Fruit fly (Drosophila melanogaster) whole organism, embryonic: Measurements from ENCODE around the gene PLCXD.

Experiments used
- Antp ChIP-seq: fragments of 200-800 bp; sonication (Bioruptor generic); optimal IDR thresholded peaks from 3 replicates; lab custom pipeline; 2016; ENCODE audit warnings: missing biosample characterization, missing genetic modification characterization
- Bteb2 ChIP-seq: fragments of 200-800 bp; sonication (Bioruptor generic); optimal IDR thresholded peaks from 2 replicates; lab custom pipeline; 2016; ENCODE audit warnings: missing biosample characterization, missing genetic modification characterization
- CG10321 ChIP-seq: fragments of 200-800 bp; sonication (Bioruptor generic); IDR thresholded peaks from 2 replicates; pipeline ENCODE4 v1.3.6; 2022; ENCODE audit warnings: missing biosample characterization, missing genetic modification characterization
- CG10543 ChIP-seq: fragments of 200-800 bp; sonication (Bioruptor generic); optimal IDR thresholded peaks from 3 replicates; lab custom pipeline; 2017; ENCODE audit warnings: missing biosample characterization, mild to moderate bottlenecking, missing genetic modification characterization, moderate library complexity
- CG10654 ChIP-seq: fragments of 200-800 bp; sonication (Bioruptor generic); optimal IDR thresholded peaks from 2 replicates; lab custom pipeline; 2016; ENCODE audit warnings: missing biosample characterization, missing genetic modification characterization
- CG12104 ChIP-seq: fragments of 200-800 bp; sonication (Bioruptor generic); optimal IDR thresholded peaks from 3 replicates; lab custom pipeline; 2016; ENCODE audit warnings: missing biosample characterization, missing genetic modification characterization
- CG1233 ChIP-seq: fragments of 200-800 bp; sonication (Bioruptor generic); optimal IDR thresholded peaks from 4 replicates; lab custom pipeline; 2018; ENCODE audit warnings: missing biosample characterization, mild to moderate bottlenecking, missing genetic modification characterization
- CG14014 ChIP-seq: fragments of 200-800 bp; sonication (Bioruptor generic); IDR thresholded peaks from 2 replicates; pipeline ENCODE4 v1.3.6; 2022; ENCODE audit warnings: missing biosample characterization, missing genetic modification characterization
- CG16779 ChIP-seq: fragments of 200-800 bp; sonication (Bioruptor generic); IDR thresholded peaks from 2 replicates; pipeline ENCODE4 v1.3.6; 2022; ENCODE audit warnings: missing biosample characterization, missing genetic modification characterization
- CG17385 ChIP-seq: fragments of 200-800 bp; sonication (Bioruptor generic); optimal IDR thresholded peaks from 3 replicates; lab custom pipeline; 2018; ENCODE audit warnings: missing biosample characterization, mild to moderate bottlenecking, missing genetic modification characterization
- CG18476 ChIP-seq: fragments of 200-800 bp; sonication (Bioruptor generic); optimal IDR thresholded peaks from 2 replicates; lab custom pipeline; 2016; ENCODE audit warnings: missing biosample characterization, mild to moderate bottlenecking, missing genetic modification characterization
- CG2129 ChIP-seq: fragments of 200-800 bp; sonication (Bioruptor generic); IDR thresholded peaks from 2 replicates; pipeline ENCODE4 v1.3.6; 2022; ENCODE audit warnings: missing biosample characterization, missing genetic modification characterization; ENCODE audit not compliant: partially characterized antibody
- CG30403 ChIP-seq: fragments of 200-800 bp; sonication (Bioruptor generic); optimal IDR thresholded peaks from 3 replicates; lab custom pipeline; 2016; ENCODE audit warnings: missing biosample characterization, missing genetic modification characterization
- CG32772 ChIP-seq: fragments of 200-800 bp; sonication (Bioruptor generic); IDR thresholded peaks from 2 replicates; pipeline ENCODE4 v1.3.6; 2022; ENCODE audit warnings: missing biosample characterization, missing genetic modification characterization
- CG3726 ChIP-seq: fragments of 200-800 bp; sonication (Bioruptor generic); IDR thresholded peaks from 3 replicates; pipeline ENCODE4, ENCODE4 v1.3.6; 2022; ENCODE audit warnings: missing biosample characterization, missing genetic modification characterization
- CG6765 ChIP-seq: fragments of 200-800 bp; sonication (Bioruptor generic); optimal IDR thresholded peaks from 3 replicates; lab custom pipeline; 2017; ENCODE audit warnings: missing biosample characterization, mild to moderate bottlenecking, missing genetic modification characterization
- CG9609 ChIP-seq: fragments of 200-800 bp; sonication (Bioruptor generic); optimal IDR thresholded peaks from 3 replicates; lab custom pipeline; 2016; ENCODE audit warnings: missing biosample characterization, missing genetic modification characterization
- CG9876 ChIP-seq: fragments of 200-800 bp; sonication (Bioruptor generic); optimal IDR thresholded peaks from 2 replicates; lab custom pipeline; 2016; ENCODE audit warnings: missing biosample characterization, missing genetic modification characterization
- CkIIα-i1 ChIP-seq: fragments of 200-800 bp; sonication (Bioruptor generic); IDR thresholded peaks from 2 replicates; pipeline ENCODE4 v1.3.6; 2022; ENCODE audit warnings: missing biosample characterization, missing genetic modification characterization
- Drgx ChIP-seq: fragments of 200-800 bp; sonication (Bioruptor generic); IDR thresholded peaks from 2 replicates; pipeline ENCODE4 v1.3.6; 2022; ENCODE audit warnings: missing biosample characterization, missing genetic modification characterization
- HLH4C ChIP-seq: fragments of 200-800 bp; sonication (Bioruptor generic); IDR thresholded peaks from 3 replicates; pipeline ENCODE4 v1.3.6; 2022; ENCODE audit warnings: missing biosample characterization, missing genetic modification characterization; ENCODE audit not compliant: partially characterized antibody
- Lhr ChIP-seq: fragments of 200-800 bp; sonication (Bioruptor generic); optimal IDR thresholded peaks from 3 replicates; lab custom pipeline; 2017; ENCODE audit warnings: mild to moderate bottlenecking, missing biosample characterization, missing genetic modification reagents, missing genetic modification characterization
- NC2α ChIP-seq: fragments of 200-800 bp; sonication (Bioruptor generic); optimal IDR thresholded peaks from 2 replicates; lab custom pipeline; 2016; ENCODE audit warnings: missing biosample characterization, missing genetic modification characterization
- NfI ChIP-seq: fragments of 200-800 bp; sonication (Bioruptor generic); optimal IDR thresholded peaks from 3 replicates; lab custom pipeline; 2018; ENCODE audit warnings: missing biosample characterization, mild to moderate bottlenecking, missing genetic modification characterization, moderate library complexity
- YL-1 ChIP-seq: fragments of 200-800 bp; sonication (Bioruptor generic); optimal IDR thresholded peaks from 3 replicates; lab custom pipeline; 2017; ENCODE audit warnings: missing biosample characterization, mild to moderate bottlenecking, missing genetic modification characterization
- ac ChIP-seq: fragments of 200-800 bp; sonication (Bioruptor generic); optimal IDR thresholded peaks from 3 replicates; lab custom pipeline; 2017; ENCODE audit warnings: missing biosample characterization, mild to moderate bottlenecking, missing genetic modification characterization
- bigmax ChIP-seq: fragments of 200-800 bp; sonication (Bioruptor generic); optimal IDR thresholded peaks from 2 replicates; lab custom pipeline; 2018; ENCODE audit warnings: missing biosample characterization, mild to moderate bottlenecking, missing genetic modification characterization
- br ChIP-seq: fragments of >200 bp; optimal IDR thresholded peaks from 2 replicates; lab custom pipeline; 2017
- cad ChIP-seq: fragments of >200 bp; optimal IDR thresholded peaks from 2 replicates; lab custom pipeline; 2017; ENCODE audit warnings: missing biosample characterization, missing genetic modification characterization
- croc ChIP-seq: fragments of 200-800 bp; sonication (Bioruptor generic); conservative IDR thresholded peaks from 3 replicates; pipeline ENCODE4 v1.3.6; 2022; ENCODE audit warnings: missing biosample characterization, missing genetic modification characterization
- dimm ChIP-seq: fragments of 200-800 bp; sonication (Bioruptor generic); IDR thresholded peaks from 2 replicates; pipeline ENCODE4 v1.3.6; 2022; ENCODE audit warnings: missing biosample characterization, missing genetic modification characterization
- ewg ChIP-seq: fragments of 200-800 bp; sonication (Bioruptor generic); optimal IDR thresholded peaks from 3 replicates; lab custom pipeline; 2017; ENCODE audit warnings: mild to moderate bottlenecking, missing biosample characterization, missing genetic modification reagents, missing genetic modification characterization
- grau ChIP-seq: fragments of 200-800 bp; optimal IDR thresholded peaks from 3 replicates; lab custom pipeline; 2019; ENCODE audit warnings: missing biosample characterization, mild to moderate bottlenecking, missing genetic modification characterization, moderate library complexity
- jing ChIP-seq: fragments of 200-800 bp; sonication (Bioruptor generic); optimal IDR thresholded peaks from 2 replicates; lab custom pipeline; 2018; ENCODE audit warnings: missing biosample characterization, mild to moderate bottlenecking, missing genetic modification characterization
- kni ChIP-seq: fragments of 200-800 bp; sonication (Bioruptor generic); optimal IDR thresholded peaks from 3 replicates; lab custom pipeline; 2017; ENCODE audit warnings: mild to moderate bottlenecking, missing biosample characterization, missing genetic modification reagents, missing genetic modification characterization
- lab ChIP-seq: fragments of 200-800 bp; sonication (Bioruptor generic); optimal IDR thresholded peaks from 3 replicates; lab custom pipeline; 2017; ENCODE audit warnings: missing biosample characterization, missing genetic modification characterization, mild to moderate bottlenecking, moderate library complexity, missing genetic modification reagents
- lbe ChIP-seq: fragments of 200-800 bp; sonication (Bioruptor generic); optimal IDR thresholded peaks from 2 replicates; lab custom pipeline; 2016; ENCODE audit warnings: missing biosample characterization, mild to moderate bottlenecking, missing genetic modification characterization
- lov ChIP-seq, 2 experiments: fragments of 200-800 bp in 1 of 2; fragments of >200 bp in 1 of 2; sonication (Bioruptor generic) in 1 of 2; IDR thresholded peaks in 1 of 2; optimal IDR thresholded peaks in 1 of 2; 2 replicates in 1 of 2; 3 replicates in 1 of 2; pipeline versions ENCODE4 v1.3.6 to Lab custom; 2017 to 2022; ENCODE audit warnings: missing biosample characterization in 1 of 2, missing genetic modification characterization in 1 of 2
- mam ChIP-seq: fragments of 200-800 bp; sonication (Bioruptor generic); optimal IDR thresholded peaks from 3 replicates; lab custom pipeline; 2016; ENCODE audit warnings: missing biosample characterization, missing genetic modification characterization
- odd ChIP-seq: fragments of 200-800 bp; sonication (Bioruptor generic); optimal IDR thresholded peaks from 2 replicates; lab custom pipeline; 2017; ENCODE audit warnings: missing biosample characterization, mild to moderate bottlenecking, missing genetic modification characterization
- peb ChIP-seq: fragments of 200-800 bp; sonication (Bioruptor generic); IDR thresholded peaks from 2 replicates; pipeline ENCODE4 v1.3.6; 2022; ENCODE audit warnings: missing biosample characterization, missing genetic modification characterization
- pita ChIP-seq: fragments of 200-800 bp; sonication (Bioruptor generic); optimal IDR thresholded peaks from 2 replicates; lab custom pipeline; 2017; ENCODE audit warnings: missing biosample characterization, mild to moderate bottlenecking, missing genetic modification characterization
- pros ChIP-seq: fragments of 200-800 bp; sonication (Bioruptor generic); optimal IDR thresholded peaks from 3 replicates; lab custom pipeline; 2019; ENCODE audit warnings: missing biosample characterization, mild to moderate bottlenecking, missing genetic modification characterization, moderate library complexity
- run ChIP-seq: fragments of 200-800 bp; sonication (Bioruptor generic); optimal IDR thresholded peaks from 3 replicates; lab custom pipeline; 2018; ENCODE audit warnings: missing biosample characterization, mild to moderate bottlenecking, missing genetic modification characterization
- shn ChIP-seq: fragments of 200-800 bp; sonication (Bioruptor generic); optimal IDR thresholded peaks from 3 replicates; lab custom pipeline; 2016; ENCODE audit warnings: missing biosample characterization, missing genetic modification characterization
- sisA ChIP-seq: fragments of 200-800 bp; sonication (Bioruptor generic); IDR thresholded peaks from 2 replicates; pipeline ENCODE4 v1.3.6; 2022; ENCODE audit warnings: missing biosample characterization, missing genetic modification characterization
- tna ChIP-seq: fragments of 200-800 bp; sonication (Bioruptor generic); IDR thresholded peaks from 2 replicates; pipeline ENCODE4 v1.3.6; 2022; ENCODE audit warnings: missing biosample characterization, missing genetic modification characterization; ENCODE audit not compliant: partially characterized antibody
- vvl ChIP-seq: fragments of 200-800 bp; sonication (Bioruptor generic); IDR thresholded peaks from 2 replicates; pipeline ENCODE4 v1.3.6; 2022; ENCODE audit warnings: missing biosample characterization, missing genetic modification characterization
- wek ChIP-seq: fragments of 200-800 bp; sonication (Bioruptor generic); optimal IDR thresholded peaks from 3 replicates; lab custom pipeline; 2018; ENCODE audit warnings: missing biosample characterization, mild to moderate bottlenecking, missing genetic modification characterization, moderate library complexity

PLCXD gene

DNA sequence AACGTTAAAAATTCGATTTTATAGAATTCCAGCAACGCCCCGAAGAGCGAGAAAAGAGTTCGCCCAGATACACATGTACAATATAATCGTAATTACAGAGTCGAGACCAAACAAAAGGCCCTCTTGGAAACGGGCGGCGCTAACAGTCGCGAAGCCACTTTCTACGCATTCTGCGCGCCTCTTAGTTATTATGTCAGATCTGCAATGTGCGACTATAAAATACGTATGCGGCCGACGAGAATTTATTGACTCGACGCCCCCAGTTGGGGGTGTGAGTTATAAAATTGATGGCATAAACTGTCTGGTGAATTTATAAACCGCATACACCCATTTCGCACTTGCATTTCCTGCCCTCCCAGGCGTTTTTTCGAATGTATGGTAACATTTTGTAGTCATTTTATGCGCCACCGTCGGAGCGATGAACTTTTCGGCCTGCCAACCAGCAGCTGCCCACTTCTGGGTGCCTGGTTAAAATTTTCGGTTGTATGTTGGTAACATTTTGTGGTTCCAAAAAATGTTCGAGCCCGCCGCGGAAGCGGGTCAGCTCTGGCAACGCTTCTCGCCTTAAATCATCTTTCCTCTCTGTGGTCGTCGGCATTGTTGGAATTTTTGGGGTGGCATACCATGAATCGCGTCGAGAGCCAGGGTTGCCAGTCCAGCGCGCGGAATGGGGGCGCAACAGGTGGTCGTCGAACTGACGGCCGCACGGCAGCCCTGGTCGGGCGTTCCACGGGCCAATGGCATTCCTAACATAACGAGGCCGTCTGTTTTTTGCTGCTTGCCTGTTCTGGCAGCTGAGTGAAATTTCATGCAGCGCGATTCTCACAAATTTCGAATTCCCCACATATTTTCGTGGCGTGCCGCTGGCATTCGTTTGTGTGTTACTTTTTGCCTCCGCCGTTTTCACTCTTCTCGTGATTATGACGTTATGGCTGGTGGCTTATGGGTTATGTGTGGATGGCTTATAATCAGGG is 37.2 kb upstream of the PLCXD start (continued):
- peak; percentile 87 for TF ChIP-seq shn (GFP tag; lab: Kevin White, UChicago)
- TF ChIP-seq sisA (GFP tag; lab: Robert Waterston, UW) = no peak
- no peak for TF ChIP-seq lov (optimal IDR thresholded peaks at IDR 0.05; lab: Kevin White, UChicago)
- no peak for TF ChIP-seq lov (GFP tag; IDR thresholded peaks at IDR 0.05; lab: Robert Waterston, UW)
- peak; percentile 94 for TF ChIP-seq lab (GFP tag; lab: Kevin White, UChicago)
- TF ChIP-seq CG18476 = no peak
- TF ChIP-seq HLH4C = no peak
- TF ChIP-seq CG17385 (GFP tag; lab: Kevin White, UChicago) = peak; percentile 49
- peak; percentile 75 for TF ChIP-seq mam (GFP tag; lab: Kevin White, UChicago)
- peak; percentile 98 for TF ChIP-seq Lhr (GFP tag; lab: Kevin White, UChicago)
- TF ChIP-seq odd (GFP tag; lab: Kevin White, UChicago) = peak; percentile 20
- TF ChIP-seq tna (GFP tag; lab: Robert Waterston, UW) = no peak
- TF ChIP-seq ac (GFP tag; lab: Kevin White, UChicago) = peak; percentile 0
- TF ChIP-seq CG10543 (GFP tag; lab: Kevin White, UChicago) = peak; percentile 99
- TF ChIP-seq NfI (GFP tag; lab: Kevin White, UChicago) = peak; percentile 37
- TF ChIP-seq CG32772 (GFP tag; lab: Robert Waterston, UW) = no peak
- TF ChIP-seq YL-1 = peak; percentile 44
- TF ChIP-seq dimm (GFP tag; lab: Robert Waterston, UW) = no peak
- TF ChIP-seq CG2129 (GFP tag; lab: Robert Waterston, UW) = no peak
- TF ChIP-seq Antp (GFP tag; lab: Kevin White, UChicago) = peak; percentile 85
- TF ChIP-seq CG16779 (GFP tag; lab: Robert Waterston, UW) = no peak
- TF ChIP-seq ewg (GFP tag; lab: Kevin White, UChicago) = peak; percentile 48
- TF ChIP-seq pros = peak; percentile 72
- TF ChIP-seq pita (GFP tag; lab: Kevin White, UChicago) = no peak
- TF ChIP-seq CG10321 (GFP tag; lab: Robert Waterston, UW) = no peak
- TF ChIP-seq bigmax (GFP tag; lab: Kevin White, UChicago) = peak; percentile 56
- TF ChIP-seq CG6765 (GFP tag; lab: Kevin White, UChicago) = peak; percentile 86
- TF ChIP-seq CkIIα-i1 (GFP tag; lab: Robert Waterston, UW) = no peak
- TF ChIP-seq Bteb2 (GFP tag; lab: Kevin White, UChicago) = peak; percentile 0
- TF ChIP-seq wek (GFP tag; lab: Kevin White, UChicago) = peak; percentile 69
- no peak for TF ChIP-seq jing (GFP tag; lab: Kevin White, UChicago)
- TF ChIP-seq CG12104 (GFP tag; lab: Kevin White, UChicago) = no peak
- TF ChIP-seq CG10654 (GFP tag; lab: Kevin White, UChicago) = peak; percentile 60
- TF ChIP-seq croc (GFP tag; lab: Robert Waterston, UW) = no peak
- peak; percentile 77 for TF ChIP-seq cad (GFP tag; lab: Kevin White, UChicago)
- TF ChIP-seq lbe = peak; percentile 54
- peak; percentile 58 for TF ChIP-seq CG1233 (GFP tag; lab: Kevin White, UChicago)
- TF ChIP-seq grau (tag; lab: Kevin White, UChicago) = peak; percentile 72
- TF ChIP-seq run (tag; lab: Kevin White, UChicago) = peak; percentile 97
- TF ChIP-seq Drgx = no peak
- no peak for TF ChIP-seq CG9876
- TF ChIP-seq CG30403 (GFP tag; lab: Kevin White, UChicago) = peak; percentile 72
- no peak for TF ChIP-seq CG3726 (GFP tag; lab: Robert Waterston, UW)
- no peak for TF ChIP-seq CG14014 (GFP tag; lab: Robert Waterston, UW)
- TF ChIP-seq vvl = no peak
- peak; percentile 99 for TF ChIP-seq kni
- peak; percentile 58 for TF ChIP-seq NC2α (GFP tag; lab: Kevin White, UChicago)
- no peak for TF ChIP-seq br (lab: Kevin White, UChicago)
- peak; percentile 69 for TF ChIP-seq CG9609 (GFP tag; lab: Kevin White, UChicago)
- no peak for TF ChIP-seq peb (GFP tag; lab: Robert Waterston, UW)
